1 fruit fly cellular context compared by ENCODE assay signal in genomic region chr3R:11855156-11855555, dm6.
TF ChIP-seq lines count a peak whose summit lies in the region.

No protein-coding gene starts in this region.

TF ChIP-seq in whole organism, embryonic, 481 proteins besides CTCF, POLR2A, EP300 and RAD21 (continued from another document):
- TF ChIP-seq CG11695 (GFP tag; IDR thresholded peaks at IDR 0.05; lab: Robert Waterston, UW) (peak; percentile 36; the same call in 1 of the 3 replicates), Neu2 (GFP tag; optimal IDR thresholded peaks at IDR 0.05; lab: Kevin White, UChicago; ENCODE audit: borderline replicate concordance) (no peak), Aef1 (GFP tag; IDR thresholded peaks at IDR 0.05; lab: Robert Waterston, UW) (peak; percentile 44; the same call in 2 of the 3 replicates), B-H1 (GFP tag; IDR thresholded peaks at IDR 0.05; lab: Robert Waterston, UW) (peak; percentile 19; the same call in 2 of the 3 replicates), CG4707 (GFP tag; optimal IDR thresholded peaks at IDR 0.05; lab: Kevin White, UChicago) (no peak), CG12391 (tag; optimal IDR thresholded peaks at IDR 0.05; lab: Kevin White, UChicago) (peak; percentile 43), Sox102F (GFP tag; optimal IDR thresholded peaks at IDR 0.05; lab: Kevin White, UChicago) (peak; percentile 62), tup (GFP tag; optimal IDR thresholded peaks at IDR 0.05; lab: Kevin White, UChicago) (no peak), CG10267 (tag; optimal IDR thresholded peaks at IDR 0.05; lab: Kevin White, UChicago) (peak; percentile 6)
